Fruit fly (Drosophila melanogaster) whole organism, embryonic: Measurements from ENCODE around the gene CG10710.

Experiments
- B-H2 ChIP-seq: fragments of 200-800 bp; sonication (Bioruptor generic); optimal IDR thresholded peaks from 2 replicates; lab custom pipeline; 2018; ENCODE audit warnings: missing biosample characterization, mild to moderate bottlenecking, missing genetic modification characterization
- Bgb ChIP-seq: fragments of 200-800 bp; sonication (Bioruptor generic); IDR thresholded peaks from 2 replicates; pipeline ENCODE4 v1.3.6; 2022; ENCODE audit warnings: missing biosample characterization, missing genetic modification characterization; ENCODE audit not compliant: partially characterized antibody
- Bteb2 ChIP-seq: fragments of 200-800 bp; sonication (Bioruptor generic); optimal IDR thresholded peaks from 2 replicates; lab custom pipeline; 2016; ENCODE audit warnings: missing biosample characterization, missing genetic modification characterization
- CG10321 ChIP-seq: fragments of 200-800 bp; sonication (Bioruptor generic); IDR thresholded peaks from 2 replicates; pipeline ENCODE4 v1.3.6; 2022; ENCODE audit warnings: missing biosample characterization, missing genetic modification characterization
- CG11247 ChIP-seq: fragments of 200-800 bp; sonication (Bioruptor generic); IDR thresholded peaks from 2 replicates; pipeline ENCODE4 v1.3.6; 2022; ENCODE audit warnings: missing biosample characterization, missing genetic modification characterization
- CG11696 ChIP-seq: fragments of 200-800 bp; sonication (Bioruptor generic); IDR thresholded peaks from 2 replicates; pipeline ENCODE4 v1.3.6; 2022; ENCODE audit warnings: missing biosample characterization, missing genetic modification characterization
- CG11723 ChIP-seq: fragments of 200-800 bp; sonication (Bioruptor generic); optimal IDR thresholded peaks from 2 replicates; lab custom pipeline; 2017; ENCODE audit warnings: missing biosample characterization, mild to moderate bottlenecking, missing genetic modification characterization
- CG12104 ChIP-seq: fragments of 200-800 bp; sonication (Bioruptor generic); optimal IDR thresholded peaks from 3 replicates; lab custom pipeline; 2016; ENCODE audit warnings: missing biosample characterization, missing genetic modification characterization
- CG12299 ChIP-seq: fragments of 200-800 bp; sonication (Bioruptor generic); optimal IDR thresholded peaks from 2 replicates; lab custom pipeline; 2018; ENCODE audit warnings: missing biosample characterization, mild to moderate bottlenecking, missing genetic modification characterization
- CG12391 ChIP-seq: fragments of 200-800 bp; sonication (Bioruptor generic); optimal IDR thresholded peaks from 3 replicates; lab custom pipeline; 2018; ENCODE audit warnings: missing biosample characterization, mild to moderate bottlenecking, missing genetic modification characterization, moderate library complexity
- CG13123 ChIP-seq: fragments of 200-800 bp; sonication (Bioruptor generic); optimal IDR thresholded peaks from 2 replicates; lab custom pipeline; 2016; ENCODE audit warnings: missing biosample characterization, missing genetic modification characterization
- CG13624 ChIP-seq: fragments of 200-800 bp; sonication (Bioruptor generic); optimal IDR thresholded peaks from 2 replicates; lab custom pipeline; 2016; ENCODE audit warnings: missing biosample characterization, missing genetic modification characterization
- CG1602 ChIP-seq: fragments of 200-800 bp; sonication (Bioruptor generic); optimal IDR thresholded peaks from 3 replicates; lab custom pipeline; 2016; ENCODE audit warnings: missing biosample characterization, missing genetic modification characterization
- CG16779 ChIP-seq: fragments of 200-800 bp; sonication (Bioruptor generic); IDR thresholded peaks from 2 replicates; pipeline ENCODE4 v1.3.6; 2022; ENCODE audit warnings: missing biosample characterization, missing genetic modification characterization
- CG18011 ChIP-seq: fragments of 200-800 bp; sonication (Bioruptor generic); optimal IDR thresholded peaks from 2 replicates; lab custom pipeline; 2017; ENCODE audit warnings: missing biosample characterization, missing genetic modification characterization, mild to moderate bottlenecking, moderate library complexity, missing genotype
- CG2202 ChIP-seq: fragments of 200-800 bp; sonication (Bioruptor generic); optimal IDR thresholded peaks from 2 replicates; lab custom pipeline; 2018; ENCODE audit warnings: missing biosample characterization, mild to moderate bottlenecking, missing genetic modification characterization
- CG32772 ChIP-seq: fragments of 200-800 bp; sonication (Bioruptor generic); IDR thresholded peaks from 2 replicates; pipeline ENCODE4 v1.3.6; 2022; ENCODE audit warnings: missing biosample characterization, missing genetic modification characterization
- CG3281 ChIP-seq: fragments of 200-800 bp; sonication (Bioruptor generic); optimal IDR thresholded peaks from 3 replicates; lab custom pipeline; 2017; ENCODE audit warnings: missing biosample characterization, mild to moderate bottlenecking, missing genetic modification characterization
- CG34376 ChIP-seq: fragments of 200-800 bp; sonication (Bioruptor generic); optimal IDR thresholded peaks from 2 replicates; lab custom pipeline; 2018; ENCODE audit warnings: missing biosample characterization, mild to moderate bottlenecking, missing genetic modification characterization
- CG4328 ChIP-seq: fragments of 200-800 bp; sonication (Bioruptor generic); optimal IDR thresholded peaks from 3 replicates; lab custom pipeline; 2017; ENCODE audit warnings: missing biosample characterization, missing genetic modification reagents, missing genetic modification characterization
- CG6791 ChIP-seq: fragments of 200-800 bp; sonication (Bioruptor generic); IDR thresholded peaks from 3 replicates; pipeline ENCODE4 v1.3.6; 2022; ENCODE audit warnings: missing biosample characterization, missing genetic modification characterization; ENCODE audit not compliant: partially characterized antibody
- CG8478 ChIP-seq: fragments of >200 bp; optimal IDR thresholded peaks from 2 replicates; lab custom pipeline; 2018
- CG9215 ChIP-seq: fragments of 200-800 bp; sonication (Bioruptor generic); IDR thresholded peaks from 2 replicates; pipeline ENCODE4 v1.3.6; 2022; ENCODE audit warnings: missing biosample characterization, missing genetic modification characterization
- Chrac-16 ChIP-seq: fragments of 200-800 bp; sonication (Bioruptor generic); optimal IDR thresholded peaks from 3 replicates; lab custom pipeline; 2016; ENCODE audit warnings: missing biosample characterization, missing genetic modification characterization
- Dek ChIP-seq: fragments of 200-800 bp; sonication (Bioruptor generic); optimal IDR thresholded peaks from 3 replicates; lab custom pipeline; 2019; ENCODE audit warnings: missing biosample characterization, mild to moderate bottlenecking, missing genetic modification characterization, moderate library complexity
- HLH54F ChIP-seq: fragments of 200-800 bp; sonication (Bioruptor generic); optimal IDR thresholded peaks from 3 replicates; lab custom pipeline; 2016; ENCODE audit warnings: missing biosample characterization, missing genetic modification characterization
- Hmr ChIP-seq: fragments of 200-800 bp; sonication (Bioruptor generic); optimal IDR thresholded peaks from 3 replicates; lab custom pipeline; 2017; ENCODE audit warnings: mild to moderate bottlenecking, missing biosample characterization, missing genetic modification reagents, missing genetic modification characterization
- Max ChIP-seq: fragments of 200-800 bp; sonication (Bioruptor generic); optimal IDR thresholded peaks from 2 replicates; lab custom pipeline; 2016; ENCODE audit warnings: missing biosample characterization, mild to moderate bottlenecking, missing genetic modification characterization
- Nf-YA ChIP-seq: fragments of 200-800 bp; sonication (Bioruptor generic); IDR thresholded peaks from 2 replicates; pipeline ENCODE4 v1.3.6; 2022; ENCODE audit warnings: missing biosample characterization, missing genetic modification characterization
- Opbp ChIP-seq: fragments of 200-800 bp; sonication (Bioruptor generic); IDR thresholded peaks from 3 replicates; pipeline ENCODE4 v1.3.6; 2022; ENCODE audit warnings: missing biosample characterization, missing genetic modification characterization; ENCODE audit not compliant: partially characterized antibody
- al ChIP-seq: fragments of 200-800 bp; sonication (Bioruptor generic); IDR thresholded peaks from 2 replicates; pipeline ENCODE4 v1.3.6; 2022; ENCODE audit warnings: missing biosample characterization, missing genetic modification characterization
- cato ChIP-seq: fragments of 200-800 bp; sonication (Bioruptor generic); optimal IDR thresholded peaks from 2 replicates; lab custom pipeline; 2016; ENCODE audit warnings: missing biosample characterization, missing genetic modification characterization, borderline replicate concordance
- chif ChIP-seq, 2 experiments: fragments of 200-800 bp; sonication (Bioruptor generic); optimal IDR thresholded peaks; 3 replicates each; lab custom pipeline; 2016; ENCODE audit warnings: missing biosample characterization in 2 of 2, missing genetic modification characterization in 2 of 2
- chinmo ChIP-seq: fragments of 200-800 bp; sonication (Bioruptor generic); IDR thresholded peaks from 4 replicates; pipeline ENCODE4 v1.3.6; 2022; ENCODE audit warnings: missing biosample characterization, missing genetic modification characterization; ENCODE audit not compliant: partially characterized antibody
- dpn ChIP-seq, 2 experiments: fragments of 200-800 bp; sonication (Bioruptor generic); optimal IDR thresholded peaks; 3 replicates each; lab custom pipeline; 2016; ENCODE audit warnings: missing biosample characterization in 2 of 2, missing genetic modification characterization in 2 of 2
- fd3F ChIP-seq: fragments of 200-800 bp; sonication (Bioruptor generic); optimal IDR thresholded peaks from 2 replicates; lab custom pipeline; 2018; ENCODE audit warnings: missing biosample characterization, mild to moderate bottlenecking, missing genetic modification characterization, moderate library complexity
- h ChIP-seq: fragments of >200 bp; optimal IDR thresholded peaks from 2 replicates; lab custom pipeline; 2017
- ham ChIP-seq: fragments of 200-800 bp; sonication (Bioruptor generic); IDR thresholded peaks from 2 replicates; pipeline ENCODE4 v1.3.6; 2022; ENCODE audit warnings: missing biosample characterization, missing genetic modification characterization
- lmd ChIP-seq: fragments of 200-800 bp; sonication (Bioruptor generic); IDR thresholded peaks from 2 replicates; pipeline ENCODE4 v1.3.6; 2022; ENCODE audit warnings: missing biosample characterization, missing genetic modification characterization
- nau ChIP-seq: fragments of 200-800 bp; sonication (Bioruptor generic); optimal IDR thresholded peaks from 3 replicates; lab custom pipeline; 2017; ENCODE audit warnings: missing biosample characterization, mild to moderate bottlenecking, missing genetic modification characterization, missing genetic modification reagents
- nerfin-1 ChIP-seq: fragments of 200-800 bp; sonication (Bioruptor generic); optimal IDR thresholded peaks from 3 replicates; lab custom pipeline; 2019; ENCODE audit warnings: missing biosample characterization, mild to moderate bottlenecking, missing genetic modification characterization, moderate library complexity
- nmo ChIP-seq: fragments of 200-800 bp; sonication (Bioruptor generic); optimal IDR thresholded peaks from 2 replicates; lab custom pipeline; 2018; ENCODE audit warnings: missing biosample characterization, mild to moderate bottlenecking, missing genetic modification characterization, moderate library complexity
- pb ChIP-seq: fragments of 200-800 bp; sonication (Bioruptor generic); optimal IDR thresholded peaks from 3 replicates; lab custom pipeline; 2016; ENCODE audit warnings: missing biosample characterization, missing genetic modification characterization
- sd ChIP-seq: fragments of 200-800 bp; sonication (Bioruptor generic); optimal IDR thresholded peaks from 3 replicates; lab custom pipeline; 2018; ENCODE audit warnings: missing biosample characterization, mild to moderate bottlenecking, missing genetic modification characterization, moderate library complexity
- sens ChIP-seq: fragments of 200-800 bp; sonication (Bioruptor generic); peaks from one replicate; lab custom pipeline; 2016; ENCODE audit warnings: missing biosample characterization, missing genetic modification characterization
- sens-2 ChIP-seq: fragments of 200-800 bp; sonication (Bioruptor generic); IDR thresholded peaks from 2 replicates; pipeline ENCODE4 v1.3.6; 2022; ENCODE audit warnings: missing biosample characterization, missing genetic modification characterization
- sr ChIP-seq: fragments of 200-800 bp; sonication (Bioruptor generic); IDR thresholded peaks from 3 replicates; pipeline ENCODE4 v1.3.6; 2022; ENCODE audit warnings: missing biosample characterization, missing genetic modification characterization
- tgo ChIP-seq: fragments of 200-800 bp; sonication (Bioruptor generic); IDR thresholded peaks from 3 replicates; pipeline ENCODE4 v1.3.6; 2022; ENCODE audit warnings: missing biosample characterization, missing genetic modification characterization
- tup ChIP-seq: fragments of 200-800 bp; sonication (Bioruptor generic); optimal IDR thresholded peaks from 2 replicates; lab custom pipeline; 2016; ENCODE audit warnings: missing biosample characterization, mild to moderate bottlenecking, missing genetic modification characterization, moderate library complexity
- wdn ChIP-seq: fragments of 200-800 bp; sonication (Bioruptor generic); IDR thresholded peaks from 2 replicates; pipeline ENCODE4 v1.3.6; 2022; ENCODE audit warnings: missing biosample characterization, missing genetic modification characterization

The CG10710 gene

dm6 chr3L:13479609-13480240 lies 39.7 kb downstream of the CG10710 start (continued):
- TF ChIP-seq Chrac-16 (no peak), CG11696 (GFP tag; lab: Robert Waterston, UW) (no peak), CG10321 (no peak), CG16779 (GFP tag; lab: Robert Waterston, UW) (no peak), cato (GFP tag; lab: Kevin White, UChicago) (no peak), pb (no peak), CG18011 (GFP tag; lab: Kevin White, UChicago) (peak; percentile 44), Nf-YA (GFP tag; lab: Robert Waterston, UW) (0 out of 2 replicates have a peak, but pooled peaks have one; percentile 39), Hmr (GFP tag; lab: Kevin White, UChicago) (peak; percentile 56), tup (GFP tag; lab: Kevin White, UChicago) (no peak), CG6791 (GFP tag; lab: Robert Waterston, UW) (no peak), CG9215 (GFP tag; lab: Robert Waterston, UW) (peak; percentile 42; the same call in 1 of the 2 replicates), sd (tag; lab: Kevin White, UChicago) (peak; percentile 72), Opbp (GFP tag; lab: Robert Waterston, UW) (no peak), fd3F (GFP tag; lab: Kevin White, UChicago) (peak; percentile 35), nmo (peak; percentile 43), chinmo (GFP tag; lab: Robert Waterston, UW) (peak; percentile 64; the same call in 1 of the 4 replicates), al (GFP tag; lab: Robert Waterston, UW) (peak; percentile 55), nau (no peak), CG11723 (GFP tag; lab: Kevin White, UChicago) (peak; percentile 42), chif (GFP tag; optimal IDR thresholded peaks at IDR 0.05; lab: Kevin White, UChicago) (peak in 1 of 2 experiments; percentile 1), CG12391 (tag; lab: Kevin White, UChicago) (peak; percentile 46), CG12299 (tag; lab: Kevin White, UChicago) (no peak), nerfin-1 (tag; lab: Kevin White, UChicago) (peak; percentile 7), CG11247 (GFP tag; lab: Robert Waterston, UW) (peak; percentile 37; the same call in 1 of the 2 replicates), CG4328 (GFP tag; lab: Kevin White, UChicago) (no peak), CG32772 (GFP tag; lab: Robert Waterston, UW) (no peak), HLH54F (GFP tag; lab: Kevin White, UChicago) (peak; percentile 52), B-H2 (peak; percentile 15), sens-2 (GFP tag; lab: Robert Waterston, UW) (no peak), wdn (GFP tag; lab: Robert Waterston, UW) (0 out of 2 replicates have a peak, but pooled peaks have one; percentile 21), CG34376 (GFP tag; lab: Kevin White, UChicago) (peak; percentile 2), CG13123 (GFP tag; lab: Kevin White, UChicago) (no peak), Bgb (no peak), lmd (GFP tag; lab: Robert Waterston, UW) (peak; percentile 65), Max (peak; percentile 37), dpn (GFP tag; optimal IDR thresholded peaks at IDR 0.05; lab: Kevin White, UChicago) (peak; percentile 35 to 53), h (lab: Kevin White, UChicago) (no peak), Bteb2 (peak; percentile 1), sr (GFP tag; lab: Robert Waterston, UW) (peak; percentile 100), CG13624 (GFP tag; lab: Kevin White, UChicago) (peak; percentile 39), sens (GFP tag; lab: Kevin White, UChicago) (peak; percentile 88), CG12104 (GFP tag; lab: Kevin White, UChicago) (peak; percentile 68), ham (GFP tag; lab: Robert Waterston, UW) (no peak), CG3281 (GFP tag; lab: Kevin White, UChicago) (peak; percentile 78), Dek (tag; lab: Kevin White, UChicago) (peak; percentile 52), CG8478 (lab: Kevin White, UChicago) (no peak), CG1602 (peak; percentile 19), tgo (GFP tag; lab: Robert Waterston, UW) (no peak; the same call in 1 of the 3 replicates), CG2202 (no peak)
